Fruit fly (Drosophila melanogaster): Measurements from ENCODE around the gene tomb.

Gene tomb

dm6 chr2L:5517393-5517792, 19.2 kb downstream of the tomb start, which contains the start of gene CG14020:
CG14020 (plus strand) TSS chr2L:5517737.
- TF ChIP-seq esn (GFP tag; optimal IDR thresholded peaks at IDR 0.05) (no peak), Sox102F (GFP tag; optimal IDR thresholded peaks at IDR 0.05) (no peak), ss (GFP tag; optimal IDR thresholded peaks at IDR 0.05) (no peak), cyc (GFP tag; optimal IDR thresholded peaks at IDR 0.05) (no peak), acj6 (GFP tag; optimal IDR thresholded peaks at IDR 0.05) (no peak), CG6808 (GFP tag; optimal IDR thresholded peaks at IDR 0.05) (no peak), CG6792 (GFP tag; optimal IDR thresholded peaks at IDR 0.05) (no peak), Blimp-1 (GFP tag; optimal IDR thresholded peaks at IDR 0.05) (no peak), CG10669 (GFP tag; optimal IDR thresholded peaks at IDR 0.05) (no peak), dac (GFP tag; optimal IDR thresholded peaks at IDR 0.05) (no peak), CG34406 (GFP tag; optimal IDR thresholded peaks at IDR 0.05) (no peak), topi (GFP tag; optimal IDR thresholded peaks at IDR 0.05) (no peak), CG6276 (GFP tag; optimal IDR thresholded peaks at IDR 0.05) (no peak), Eip93F (GFP tag; optimal IDR thresholded peaks at IDR 0.05) (no peak)

- TF ChIP-seq acj6 (GFP tag; optimal IDR thresholded peaks at IDR 0.05) (no peak), CG8632 (GFP tag; optimal IDR thresholded peaks at IDR 0.05) (no peak), CG3919 (GFP tag; optimal IDR thresholded peaks at IDR 0.05) (no peak), Eip93F (GFP tag; optimal IDR thresholded peaks at IDR 0.05) (no peak), fd85E (GFP tag; optimal IDR thresholded peaks at IDR 0.05) (no peak), CG4318 (GFP tag; optimal IDR thresholded peaks at IDR 0.05) (no peak), Smox (GFP tag; optimal IDR thresholded peaks at IDR 0.05) (no peak), net (GFP tag; optimal IDR thresholded peaks at IDR 0.05) (no peak), CG15336 (GFP tag; IDR thresholded peaks at IDR 0.05) (no peak), CG6792 (GFP tag; optimal IDR thresholded peaks at IDR 0.05) (no peak), CG6276 (GFP tag; optimal IDR thresholded peaks at IDR 0.05) (no peak), dsx (GFP tag; optimal IDR thresholded peaks at IDR 0.05; ENCODE audit: poor library complexity, severe bottlenecking) (no peak), eg (GFP tag; IDR thresholded peaks at IDR 0.05) (no peak), Eip78C (GFP tag) (no peak)
Observed at dm6 chr2L:5514946-5515345, 21.6 kb downstream of the tomb start.

dm6 chr2L:5507823-5508438, 28.6 kb downstream of the tomb start:
- TF ChIP-seq Sox15 (GFP tag; optimal IDR thresholded peaks at IDR 0.05) (no peak), achi (GFP tag; optimal IDR thresholded peaks at IDR 0.05) (no peak), CG10669 (GFP tag; optimal IDR thresholded peaks at IDR 0.05) (peak; percentile 28), Lpt (GFP tag; optimal IDR thresholded peaks at IDR 0.05) (no peak), Eip75B (GFP tag; optimal IDR thresholded peaks at IDR 0.05) (peak; percentile 66), Sox14 (GFP tag; optimal IDR thresholded peaks at IDR 0.05) (no peak), CG6163 (GFP tag; IDR thresholded peaks at IDR 0.05) (peak; percentile 47; the same call in 1 of the 3 replicates), cyc (GFP tag; optimal IDR thresholded peaks at IDR 0.05) (peak; percentile 11), Smox (GFP tag; optimal IDR thresholded peaks at IDR 0.05) (peak; percentile 12), spab (GFP tag; optimal IDR thresholded peaks at IDR 0.05) (peak; percentile 1), svp (GFP tag) (peak; percentile 78), esn (GFP tag; optimal IDR thresholded peaks at IDR 0.05) (peak; percentile 20), CG6808 (GFP tag; optimal IDR thresholded peaks at IDR 0.05) (peak; percentile 25), fd59A (GFP tag; optimal IDR thresholded peaks at IDR 0.05) (peak; percentile 16), lz (GFP tag; optimal IDR thresholded peaks at IDR 0.05) (peak; percentile 27), net (GFP tag; optimal IDR thresholded peaks at IDR 0.05) (no peak), Eip78C (GFP tag) (peak; percentile 70), Hr39 (GFP tag; optimal IDR thresholded peaks at IDR 0.05) (peak; percentile 10), CG7368 (GFP tag; optimal IDR thresholded peaks at IDR 0.05) (peak; percentile 7), dsx (GFP tag; optimal IDR thresholded peaks at IDR 0.05; ENCODE audit: poor library complexity, severe bottlenecking) (peak; percentile 4), Ets96B (tag; optimal IDR thresholded peaks at IDR 0.05) (peak; percentile 39)

All from whole organism, prepupa.